Fruit fly (Drosophila melanogaster): Measurements from ENCODE around the gene Zyx.

Gene Zyx

dm6 chr4:1051271-1051670 is 13.5 kb downstream of the Zyx start:
- no peak for TF ChIP-seq sage (GFP tag; optimal IDR thresholded peaks at IDR 0.05)
- TF ChIP-seq Hr83 (GFP tag; optimal IDR thresholded peaks at IDR 0.05; ENCODE audit: poor library complexity, severe bottlenecking), result peak; percentile 42
- peak; percentile 33 for TF ChIP-seq N (GFP tag; optimal IDR thresholded peaks at IDR 0.05)
- TF ChIP-seq woc (GFP tag; optimal IDR thresholded peaks at IDR 0.05), result peak; percentile 73
- peak; percentile 13 for TF ChIP-seq Hnf4 (GFP tag; optimal IDR thresholded peaks at IDR 0.05)
- TF ChIP-seq tai (GFP tag; optimal IDR thresholded peaks at IDR 0.05), result no peak
- no peak for TF ChIP-seq lola (GFP tag; optimal IDR thresholded peaks at IDR 0.05)
- TF ChIP-seq CG9705 (GFP tag; optimal IDR thresholded peaks at IDR 0.05), result no peak

dm6 chr4:1050422-1050821 is 14.4 kb downstream of the Zyx start:
- TF ChIP-seq Dif (GFP tag; optimal IDR thresholded peaks at IDR 0.05; ENCODE audit: partially characterized antibody), result no peak
- no peak for TF ChIP-seq CrebA (GFP tag; optimal IDR thresholded peaks at IDR 0.05; ENCODE audit: borderline replicate concordance)
- no peak for TF ChIP-seq N (GFP tag; optimal IDR thresholded peaks at IDR 0.05)
- TF ChIP-seq Hr83 (GFP tag; optimal IDR thresholded peaks at IDR 0.05; ENCODE audit: poor library complexity, severe bottlenecking), result no peak
- no peak for TF ChIP-seq brk (GFP tag; optimal IDR thresholded peaks at IDR 0.05)
- TF ChIP-seq usp (GFP tag; optimal IDR thresholded peaks at IDR 0.05), result no peak
- TF ChIP-seq dsf (GFP tag; optimal IDR thresholded peaks at IDR 0.05; ENCODE audit: borderline replicate concordance), result no peak
- TF ChIP-seq jim (GFP tag; optimal IDR thresholded peaks at IDR 0.05), result no peak
- no peak for TF ChIP-seq Hr78 (GFP tag; optimal IDR thresholded peaks at IDR 0.05)
- no peak for TF ChIP-seq ey (GFP tag; optimal IDR thresholded peaks at IDR 0.05)
- no peak for TF ChIP-seq Sp1 (GFP tag; optimal IDR thresholded peaks at IDR 0.05)
- no peak for TF ChIP-seq fru (GFP tag; optimal IDR thresholded peaks at IDR 0.05)
- TF ChIP-seq sage (GFP tag; optimal IDR thresholded peaks at IDR 0.05), result no peak
- TF ChIP-seq pan (optimal IDR thresholded peaks at IDR 0.05), result no peak
- TF ChIP-seq foxo (GFP tag; optimal IDR thresholded peaks at IDR 0.05), result no peak
- TF ChIP-seq rgr (GFP tag; optimal IDR thresholded peaks at IDR 0.05), result no peak
- no peak for TF ChIP-seq HLH106 (tag; optimal IDR thresholded peaks at IDR 0.05)
- no peak for TF ChIP-seq Dfd (GFP tag; optimal IDR thresholded peaks at IDR 0.05)

- TF ChIP-seq Abd-B (GFP tag; optimal IDR thresholded peaks at IDR 0.05) (no peak), Hnf4 (GFP tag; optimal IDR thresholded peaks at IDR 0.05) (no peak), Rel (GFP tag; optimal IDR thresholded peaks at IDR 0.05) (no peak), Rel (tag; optimal IDR thresholded peaks at IDR 0.05) (no peak), ey (GFP tag; optimal IDR thresholded peaks at IDR 0.05) (no peak), CrebA (GFP tag; optimal IDR thresholded peaks at IDR 0.05; ENCODE audit: borderline replicate concordance) (no peak)
Measured at dm6 chr4:1032610-1033297, 32.0 kb downstream of the Zyx start.

dm6 chr4:1031687-1032140 is 33.1 kb downstream of the Zyx start, which contains the start of gene CG11076:
Gene CG11076, minus strand, starts transcription at chr4:1031757.
- TF ChIP-seq foxo (GFP tag; optimal IDR thresholded peaks at IDR 0.05), result no peak
- peak; percentile 8 for TF ChIP-seq N (GFP tag; optimal IDR thresholded peaks at IDR 0.05)
- peak; percentile 28 for TF ChIP-seq fru (GFP tag; optimal IDR thresholded peaks at IDR 0.05)
- TF ChIP-seq OdsH (GFP tag; optimal IDR thresholded peaks at IDR 0.05), result no peak
- TF ChIP-seq CrebA (GFP tag; optimal IDR thresholded peaks at IDR 0.05; ENCODE audit: borderline replicate concordance), result no peak
- TF ChIP-seq brk (GFP tag; optimal IDR thresholded peaks at IDR 0.05), result peak; percentile 13
- peak; percentile 54 for TF ChIP-seq Dif (GFP tag; optimal IDR thresholded peaks at IDR 0.05; ENCODE audit: partially characterized antibody)
- peak; percentile 35 for TF ChIP-seq dsf (GFP tag; optimal IDR thresholded peaks at IDR 0.05; ENCODE audit: borderline replicate concordance)
- no peak for TF ChIP-seq Abd-B (GFP tag; optimal IDR thresholded peaks at IDR 0.05)
- TF ChIP-seq woc (GFP tag; optimal IDR thresholded peaks at IDR 0.05), result peak; percentile 56
- TF ChIP-seq Hnf4 (GFP tag; optimal IDR thresholded peaks at IDR 0.05), result peak; percentile 28
- peak; percentile 70 for TF ChIP-seq tai (GFP tag; optimal IDR thresholded peaks at IDR 0.05)
- TF ChIP-seq h (GFP tag; optimal IDR thresholded peaks at IDR 0.05), result peak; percentile 40
- no peak for TF ChIP-seq lola (GFP tag; optimal IDR thresholded peaks at IDR 0.05)
- peak; percentile 75 for TF ChIP-seq br (GFP tag; optimal IDR thresholded peaks at IDR 0.05)
- peak; percentile 49 for TF ChIP-seq Jra (GFP tag; optimal IDR thresholded peaks at IDR 0.05)
- peak; percentile 80 for TF ChIP-seq Hr83 (GFP tag; optimal IDR thresholded peaks at IDR 0.05; ENCODE audit: poor library complexity, severe bottlenecking)

dm6 chr4:1031137-1031536 is 33.7 kb downstream of the Zyx start, which contains the start of gene ATPsynbeta:
Gene ATPsynbeta, plus strand, starts transcription at chr4:1031484.
- TF ChIP-seq Dfd (GFP tag; optimal IDR thresholded peaks at IDR 0.05) (peak; percentile 23), Vsx2 (GFP tag; optimal IDR thresholded peaks at IDR 0.05; ENCODE audit: partially characterized antibody) (no peak), Rel (GFP tag; optimal IDR thresholded peaks at IDR 0.05) (no peak), Rel (tag; optimal IDR thresholded peaks at IDR 0.05) (no peak), pan (optimal IDR thresholded peaks at IDR 0.05) (no peak), lola (GFP tag; optimal IDR thresholded peaks at IDR 0.05) (no peak), Hr78 (GFP tag; optimal IDR thresholded peaks at IDR 0.05) (peak; percentile 1), tai (GFP tag; optimal IDR thresholded peaks at IDR 0.05) (no peak), Dif (GFP tag; optimal IDR thresholded peaks at IDR 0.05; ENCODE audit: partially characterized antibody) (no peak), N (GFP tag; optimal IDR thresholded peaks at IDR 0.05) (no peak)
